Fruit fly (Drosophila melanogaster): ENCODE measurements around the gene CG32432.

DNA sequence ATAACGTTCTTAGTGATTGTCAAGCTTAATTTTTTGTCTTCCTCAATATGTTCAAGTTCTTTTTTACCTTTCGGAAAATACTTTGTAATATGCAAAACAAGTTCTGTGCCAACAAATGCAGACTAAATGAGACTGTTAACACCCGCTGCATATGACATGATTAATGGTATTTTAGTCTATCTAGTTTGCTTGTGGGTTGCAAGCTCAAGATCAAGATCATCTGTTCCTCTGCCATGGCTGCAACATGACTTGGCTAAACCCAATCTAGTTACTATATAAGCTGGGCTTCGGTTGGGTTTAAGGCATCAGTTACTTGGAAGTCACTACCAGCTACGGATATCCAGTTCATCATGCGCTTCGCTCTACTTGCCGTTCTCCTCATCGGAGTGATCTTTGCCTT is 20.5 kb upstream of the CG32432 start, which contains the start of gene CG11458:
- TF ChIP-seq psq (optimal IDR thresholded peaks at IDR 0.05) (no peak), Dll (optimal IDR thresholded peaks at IDR 0.05) (no peak)

All from whole organism.